Worm (Caenorhabditis elegans): ENCODE measurements around the gene elo-7.

The elo-7 gene

DNA sequence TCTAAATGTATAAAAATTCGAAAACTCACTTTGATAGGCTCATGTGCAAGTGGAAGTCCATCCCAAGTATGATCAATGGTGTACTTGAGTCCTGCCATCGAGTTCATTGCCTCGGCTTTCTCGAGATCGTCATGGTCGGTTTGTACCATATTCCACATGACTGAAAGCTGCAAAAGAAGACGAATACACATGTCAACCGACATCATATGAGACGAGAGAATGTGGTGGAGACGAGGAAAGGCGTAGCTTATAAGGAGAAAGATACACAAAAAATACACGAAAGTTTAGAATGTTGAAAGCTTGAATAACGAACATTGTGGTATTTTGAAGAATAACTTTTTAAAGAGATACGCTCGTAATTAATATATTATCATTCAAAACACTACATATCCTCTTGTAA is 16.9 kb upstream of the elo-7 start, which contains the start of gene C33A12.3:
Gene C33A12.3 (minus strand): TSS at position 167 of the 400 bp plus-strand sequence.
- TF ChIP-seq alr-1 (tag; optimal IDR thresholded peaks at IDR 0.05; ENCODE audit: borderline replicate concordance) (peak; percentile 51), lin-35 (GFP tag; optimal IDR thresholded peaks at IDR 0.05) (peak in 1 of 2 experiments; percentile 8), elt-2 (tag; optimal IDR thresholded peaks at IDR 0.05) (no peak), efl-1 (optimal IDR thresholded peaks at IDR 0.05) (no peak), efl-1 (GFP tag; optimal IDR thresholded peaks at IDR 0.05 in 1 of 2) (peak in 1 of 2 experiments; percentile 88)

- TF ChIP-seq nhr-28 (tag; optimal IDR thresholded peaks at IDR 0.05) (no peak), unc-86 (tag; optimal IDR thresholded peaks at IDR 0.05) (no peak), fkh-4 (tag; optimal IDR thresholded peaks at IDR 0.05; ENCODE audit: borderline replicate concordance) (no peak), jun-1 (tag; optimal IDR thresholded peaks at IDR 0.05) (peak; percentile 35), pax-3 (tag; optimal IDR thresholded peaks at IDR 0.05) (no peak), isw-1 (GFP tag; IDR thresholded peaks at IDR 0.05) (peak; percentile 18; the same call in 1 of the 2 replicates), ets-5 (GFP tag; IDR thresholded peaks at IDR 0.05) (no peak), lsy-2 (tag; optimal IDR thresholded peaks at IDR 0.05) (peak; percentile 48 to 63), dsc-1 (tag; optimal IDR thresholded peaks at IDR 0.05) (no peak), aly-2 (tag; optimal IDR thresholded peaks at IDR 0.05) (no peak), ceh-90 (tag; optimal IDR thresholded peaks at IDR 0.05) (no peak), nhr-20 (tag; optimal IDR thresholded peaks at IDR 0.05) (peak; percentile 77), F16B12.6 (tag; optimal IDR thresholded peaks at IDR 0.05) (peak; percentile 82), efl-1 (optimal IDR thresholded peaks at IDR 0.05) (peak; percentile 49 to 59), efl-1 (GFP tag; optimal IDR thresholded peaks at IDR 0.05 in 1 of 2) (peak; percentile 51 to 95), xbp-1 (tag; optimal IDR thresholded peaks at IDR 0.05) (peak; percentile 34), nhr-77 (tag; optimal IDR thresholded peaks at IDR 0.05) (no peak), mdl-1 (tag; optimal IDR thresholded peaks at IDR 0.05) (peak in 1 of 2 experiments; percentile 72), lir-3 (tag; optimal IDR thresholded peaks at IDR 0.05; ENCODE audit: poor library complexity) (peak; percentile 36), fos-1 (tag; optimal IDR thresholded peaks at IDR 0.05) (no peak), nhr-11 (tag; optimal IDR thresholded peaks at IDR 0.05) (no peak), sox-4 (tag; optimal IDR thresholded peaks at IDR 0.05) (no peak), unc-62 (GFP tag; optimal IDR thresholded peaks at IDR 0.05) (no peak), nhr-47 (tag; optimal IDR thresholded peaks at IDR 0.05) (peak; percentile 40), grh-1 (GFP tag; IDR thresholded peaks at IDR 0.05) (peak; percentile 41; the same call in 1 of the 2 replicates), hpl-2 (GFP tag; optimal IDR thresholded peaks at IDR 0.05) (no peak), pag-3 (tag; optimal IDR thresholded peaks at IDR 0.05; ENCODE audit: borderline replicate concordance, insufficient read depth) (no peak), ceh-63 (GFP tag; optimal IDR thresholded peaks at IDR 0.05) (no peak), nhr-85 (tag) (peak; percentile 79), blmp-1 (tag; optimal IDR thresholded peaks at IDR 0.05) (peak; percentile 100), unc-30 (tag; optimal IDR thresholded peaks at IDR 0.05) (no peak), pqm-1 (tag; optimal IDR thresholded peaks at IDR 0.05) (no peak), swsn-7 (tag; optimal IDR thresholded peaks at IDR 0.05) (peak; percentile 44), mep-1 (tag; optimal IDR thresholded peaks at IDR 0.05) (peak; percentile 72), ztf-4 (tag; optimal IDR thresholded peaks at IDR 0.05) (peak; percentile 15), C04F5.9 (tag; optimal IDR thresholded peaks at IDR 0.05) (no peak), sup-37 (GFP tag; optimal IDR thresholded peaks at IDR 0.05) (no peak), C16A3.4 (tag; optimal IDR thresholded peaks at IDR 0.05) (peak; percentile 41), nhr-19 (GFP tag; conservative IDR thresholded peaks at IDR 0.05) (no peak), snpc-4 (tag; optimal IDR thresholded peaks at IDR 0.05) (peak; percentile 89), hlh-17 (GFP tag; optimal IDR thresholded peaks at IDR 0.05; ENCODE audit: borderline replicate concordance) (no peak), nhr-76 (tag; optimal IDR thresholded peaks at IDR 0.05) (no peak), skn-1 (tag; optimal IDR thresholded peaks at IDR 0.05) (no peak), Y116A8C.19 (tag; optimal IDR thresholded peaks at IDR 0.05; ENCODE audit: borderline replicate concordance) (no peak), C34B4.2 (tag; optimal IDR thresholded peaks at IDR 0.05) (no peak), ztf-11 (tag; optimal IDR thresholded peaks at IDR 0.05) (no peak), ama-1 (optimal IDR thresholded peaks at IDR 0.05) (peak; percentile 49), lin-13 (GFP tag; optimal IDR thresholded peaks at IDR 0.05) (no peak), egl-27 (tag; optimal IDR thresholded peaks at IDR 0.05) (no peak)
These were observed 16.4 kb upstream of the elo-7 start for ce11 chrIV:9513360-9513777.
